Fruit fly (Drosophila melanogaster) whole organism: ENCODE results near the gene CG42564.

ENCODE experiments used
- CG8478 ChIP-seq: fragments of >200 bp; optimal IDR thresholded peaks from 2 replicates; lab custom pipeline; 2018; ENCODE audit warnings: inconsistent platforms
- Dll ChIP-seq: fragments of >200 bp; optimal IDR thresholded peaks from 2 replicates; lab custom pipeline; 2017

DNA sequence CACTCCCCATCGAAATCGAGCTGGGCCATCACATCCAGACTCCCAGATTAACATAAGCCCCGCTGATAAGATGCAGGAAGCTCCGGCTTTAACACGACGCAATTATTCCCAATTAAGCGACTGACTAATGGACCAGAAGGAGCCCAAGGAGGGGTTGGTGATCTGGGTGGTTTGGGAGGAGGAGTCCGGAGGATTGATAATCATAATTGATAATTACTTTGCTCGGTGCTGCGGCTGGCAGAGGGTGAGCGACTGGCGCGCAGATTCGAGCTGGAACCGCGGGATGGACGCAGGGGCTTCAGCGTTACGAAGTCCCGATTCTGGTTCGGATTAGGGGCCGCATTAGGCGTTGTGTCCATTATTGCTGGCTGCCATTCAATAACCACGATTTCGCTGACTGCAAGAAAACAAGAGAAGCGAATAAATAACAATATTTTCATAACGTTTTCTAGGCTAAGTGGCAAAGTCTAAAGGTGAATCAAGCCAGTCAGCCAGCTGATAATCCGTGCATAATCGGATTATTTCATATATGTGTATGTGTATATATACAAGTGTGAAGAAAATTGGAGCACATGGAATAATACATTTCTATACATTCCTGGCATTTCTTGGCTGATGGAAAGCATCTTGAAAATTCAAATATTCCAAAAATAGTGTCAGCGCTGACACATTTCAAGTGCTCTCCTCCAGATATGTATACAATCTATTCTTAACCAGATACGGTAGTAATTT, 19.4 kb downstream of the CG42564 start:
- no peak for TF ChIP-seq CG8478 (lab: Kevin White, UChicago)
- TF ChIP-seq Dll (lab: Kevin White, UChicago) = no peak
